Worm (Caenorhabditis elegans) whole organism, L4 larva: ENCODE measurements around the gene fubl-1.
A peak's percentile ranks its signal among the peaks of the same experiment; 100 is the strongest.

Experiments used
- F37D6.2 ChIP-seq: sonication (generic microtip); optimal IDR thresholded peaks from 2 replicates; lab custom pipeline; 2016; ENCODE audit warnings: mild to moderate bottlenecking, missing genetic modification characterization, missing compliant biosample characterization
- F44E2.7 ChIP-seq: fragments of 200-800 bp; sonication (Bioruptor generic); IDR thresholded peaks from 2 replicates; pipeline ENCODE4 v2.1.2; 2022; ENCODE audit warnings: missing genetic modification characterization, missing compliant biosample characterization
- T26A8.4 ChIP-seq: fragments of 200-800 bp; sonication (Bioruptor generic); IDR thresholded peaks from 2 replicates; pipeline ENCODE4 v1.3.6; 2022; ENCODE audit warnings: missing genetic modification characterization, missing compliant biosample characterization
- Y5F2A.4 ChIP-seq: fragments of 200-800 bp; sonication (Bioruptor generic); optimal IDR thresholded peaks from 2 replicates; lab custom pipeline; 2018; ENCODE audit warnings: mild to moderate bottlenecking, missing genetic modification characterization, missing compliant biosample characterization
- Y75B8A.6 ChIP-seq: fragments of 200-800 bp; sonication (Bioruptor generic); IDR thresholded peaks from 2 replicates; pipeline ENCODE4 v1.3.6; 2022; ENCODE audit warnings: missing genetic modification reagents, missing genetic modification characterization, missing compliant biosample characterization
- ZK546.5 ChIP-seq, 2 experiments: sonication (generic microtip); optimal IDR thresholded peaks; 2 replicates each; lab custom pipeline; 2017; ENCODE audit warnings: missing biosample characterization in 2 of 2, missing genetic modification characterization in 2 of 2
- ama-1 ChIP-seq: fragments of 150-350 bp; optimal IDR thresholded peaks from 2 replicates; lab custom pipeline; 2014; ENCODE audit warnings: inconsistent platforms, mixed read lengths
- attf-4 ChIP-seq: sonication (generic microtip); optimal IDR thresholded peaks from 3 replicates; lab custom pipeline; 2017; ENCODE audit warnings: missing biosample characterization, missing genetic modification characterization
- ceh-28 ChIP-seq: fragments of 150-350 bp; optimal IDR thresholded peaks from 2 replicates; lab custom pipeline; 2014; ENCODE audit warnings: missing biosample characterization, missing genetic modification reagents, missing genetic modification characterization
- ceh-44 ChIP-seq: fragments of 200-800 bp; sonication (Bioruptor generic); IDR thresholded peaks from 2 replicates; pipeline ENCODE4 v1.3.6; 2022; ENCODE audit warnings: missing genetic modification reagents, missing genetic modification characterization, missing compliant biosample characterization
- ceh-82 ChIP-seq: sonication (generic microtip); optimal IDR thresholded peaks from 2 replicates; lab custom pipeline; 2017; ENCODE audit warnings: missing biosample characterization, missing genetic modification characterization
- ces-1 ChIP-seq: fragments of 150-350 bp; sonication (generic microtip); optimal IDR thresholded peaks from 4 replicates; lab custom pipeline; 2014; ENCODE audit warnings: missing biosample characterization, missing genetic modification reagents, missing genetic modification characterization
- cey-2 ChIP-seq: sonication (generic microtip); optimal IDR thresholded peaks from 3 replicates; lab custom pipeline; 2017; ENCODE audit warnings: missing genetic modification characterization, mild to moderate bottlenecking, missing compliant biosample characterization, antibody characterized with exemption, borderline replicate concordance; ENCODE audit not compliant: insufficient read depth
- daf-12 ChIP-seq: fragments of 150-350 bp; optimal IDR thresholded peaks from 2 replicates; lab custom pipeline; 2014; ENCODE audit warnings: missing biosample characterization, missing genetic modification reagents, missing genetic modification characterization
- daf-16 ChIP-seq, 3 experiments: sonication (generic microtip); optimal IDR thresholded peaks; 2 replicates each; lab custom pipeline; 2016 to 2017; ENCODE audit warnings: missing genetic modification characterization in 3 of 3, missing genetic modification reagents in 3 of 3, mild to moderate bottlenecking in 2 of 3, missing compliant biosample characterization in 2 of 3, missing biosample characterization in 1 of 3, moderate library complexity in 1 of 3
- daf-19 ChIP-seq: fragments of 200-800 bp; sonication (Bioruptor generic); conservative IDR thresholded peaks from 2 replicates; pipeline ENCODE4 v1.3.6; 2022; ENCODE audit warnings: missing genetic modification characterization, missing compliant biosample characterization
- dmd-6 ChIP-seq: fragments of 200-800 bp; sonication (Bioruptor generic); IDR thresholded peaks from 2 replicates; pipeline ENCODE4 v1.3.6; 2022; ENCODE audit warnings: missing genetic modification reagents, missing genetic modification characterization, missing compliant biosample characterization
- dmd-8 ChIP-seq: fragments of 200-800 bp; sonication (Bioruptor generic); IDR thresholded peaks from 2 replicates; pipeline ENCODE4 v1.3.6; 2022; ENCODE audit warnings: missing genetic modification characterization, missing compliant biosample characterization
- dmd-9 ChIP-seq: fragments of 200-800 bp; sonication (Bioruptor generic); IDR thresholded peaks from 2 replicates; pipeline ENCODE4 v1.3.6; 2022; ENCODE audit warnings: missing genetic modification reagents, missing genetic modification characterization, missing compliant biosample characterization
- dpl-1 ChIP-seq: fragments of 150-350 bp; optimal IDR thresholded peaks from 2 replicates; lab custom pipeline; 2014; ENCODE audit warnings: missing biosample characterization, missing genetic modification reagents, missing genetic modification characterization
- duxl-1 ChIP-seq: sonication (generic microtip); optimal IDR thresholded peaks from 2 replicates; lab custom pipeline; 2016; ENCODE audit warnings: mild to moderate bottlenecking, missing genetic modification characterization, moderate library complexity, missing compliant biosample characterization; ENCODE audit not compliant: poor library complexity
- fos-1 ChIP-seq: fragments of 150-350 bp; optimal IDR thresholded peaks from 2 replicates; lab custom pipeline; 2014; ENCODE audit warnings: missing biosample characterization, missing genetic modification characterization
- gei-8 ChIP-seq: fragments of 200-800 bp; sonication (Bioruptor generic); optimal IDR thresholded peaks from 2 replicates; lab custom pipeline; 2018; ENCODE audit warnings: mild to moderate bottlenecking, missing genetic modification characterization, missing compliant biosample characterization
- lin-1 ChIP-seq: fragments of 200-800 bp; sonication (Bioruptor generic); IDR thresholded peaks from 2 replicates; pipeline ENCODE4 v1.3.6; 2022; ENCODE audit warnings: missing genetic modification reagents, missing genetic modification characterization, missing compliant biosample characterization
- lin-13 ChIP-seq: fragments of 150-350 bp; optimal IDR thresholded peaks from 2 replicates; lab custom pipeline; 2014; ENCODE audit warnings: missing biosample characterization, missing genetic modification reagents, missing genetic modification characterization
- lin-15B ChIP-seq: fragments of 150-350 bp; sonication (generic microtip); optimal IDR thresholded peaks from 3 replicates; lab custom pipeline; 2014; ENCODE audit warnings: missing biosample characterization, missing genetic modification characterization
- lin-39 ChIP-seq: fragments of 150-350 bp; optimal IDR thresholded peaks from 2 replicates; lab custom pipeline; 2014; ENCODE audit warnings: missing biosample characterization, missing genetic modification reagents, missing genetic modification characterization
- lir-3 ChIP-seq: sonication (generic microtip); optimal IDR thresholded peaks from 2 replicates; lab custom pipeline; 2016; ENCODE audit warnings: mild to moderate bottlenecking, missing genetic modification characterization, missing compliant biosample characterization
- mep-1 ChIP-seq: fragments of 150-350 bp; sonication (generic microtip); optimal IDR thresholded peaks from 3 replicates; lab custom pipeline; 2014; ENCODE audit warnings: missing biosample characterization, missing genetic modification characterization
- mes-2 ChIP-seq: sonication (generic microtip); optimal IDR thresholded peaks from 2 replicates; lab custom pipeline; 2016; ENCODE audit warnings: missing genotype, mild to moderate bottlenecking, missing genetic modification characterization, missing compliant biosample characterization; ENCODE audit not compliant: poor library complexity, severe bottlenecking
- mxl-3 ChIP-seq: fragments of 200-800 bp; sonication (Bioruptor generic); optimal IDR thresholded peaks from 2 replicates; lab custom pipeline; 2018; ENCODE audit warnings: mild to moderate bottlenecking, missing genetic modification characterization, missing compliant biosample characterization
- nhr-102 ChIP-seq: sonication (generic microtip); optimal IDR thresholded peaks from 2 replicates; lab custom pipeline; 2016; ENCODE audit warnings: mild to moderate bottlenecking, missing genetic modification characterization, moderate library complexity, missing compliant biosample characterization
- nhr-25 ChIP-seq: sonication (generic microtip); optimal IDR thresholded peaks from 2 replicates; lab custom pipeline; 2017; ENCODE audit warnings: missing genetic modification characterization, mild to moderate bottlenecking, missing compliant biosample characterization, antibody characterized with exemption, moderate library complexity, borderline replicate concordance; ENCODE audit not compliant: insufficient read depth
- nhr-41 ChIP-seq: fragments of 200-800 bp; sonication (Bioruptor generic); IDR thresholded peaks from 2 replicates; pipeline ENCODE4 v1.3.6; 2022; ENCODE audit warnings: missing genetic modification reagents, missing genetic modification characterization, missing compliant biosample characterization
- nhr-42 ChIP-seq: fragments of 200-800 bp; sonication (Bioruptor generic); IDR thresholded peaks from 2 replicates; pipeline ENCODE4 v1.3.6; 2022; ENCODE audit warnings: missing genetic modification characterization, missing compliant biosample characterization
- nhr-6 ChIP-seq: fragments of 150-350 bp; optimal IDR thresholded peaks from 2 replicates; lab custom pipeline; 2014; ENCODE audit warnings: missing biosample characterization, missing genetic modification characterization
- nhr-76 ChIP-seq: fragments of 150-350 bp; optimal IDR thresholded peaks from 2 replicates; lab custom pipeline; 2014; ENCODE audit warnings: missing biosample characterization, missing genetic modification characterization
- php-3 ChIP-seq: fragments of 200-800 bp; sonication (Bioruptor generic); IDR thresholded peaks from 2 replicates; pipeline ENCODE4 v1.3.6; 2022; ENCODE audit warnings: missing genetic modification reagents, missing genetic modification characterization, missing compliant biosample characterization
- rbr-2 ChIP-seq: sonication (generic microtip); optimal IDR thresholded peaks from 2 replicates; lab custom pipeline; 2016; ENCODE audit warnings: missing genotype, missing genetic modification characterization, missing compliant biosample characterization
- saeg-2 ChIP-seq: fragments of 200-800 bp; sonication (Bioruptor generic); IDR thresholded peaks from 2 replicates; pipeline ENCODE4 v1.3.6; 2022; ENCODE audit warnings: missing genetic modification reagents, missing genetic modification characterization, missing compliant biosample characterization
- set-16 ChIP-seq: fragments of 200-800 bp; sonication (Bioruptor generic); IDR thresholded peaks from 2 replicates; pipeline ENCODE4 v1.3.6; 2022; ENCODE audit warnings: missing genetic modification reagents, missing genetic modification characterization, missing compliant biosample characterization
- snpc-4 ChIP-seq: fragments of 150-350 bp; optimal IDR thresholded peaks from 2 replicates; lab custom pipeline; 2014; ENCODE audit warnings: missing biosample characterization, missing genetic modification characterization
- spr-1 ChIP-seq: sonication (generic microtip); optimal IDR thresholded peaks from 2 replicates; lab custom pipeline; 2016; ENCODE audit warnings: mild to moderate bottlenecking, missing genetic modification characterization, missing compliant biosample characterization
- tag-97 ChIP-seq: fragments of 200-800 bp; sonication (Bioruptor generic); IDR thresholded peaks from 2 replicates; pipeline ENCODE4 v1.3.6; 2022; ENCODE audit warnings: missing genetic modification characterization, missing compliant biosample characterization
- unc-130 ChIP-seq: sonication (generic microtip); optimal IDR thresholded peaks from 2 replicates; lab custom pipeline; 2016; ENCODE audit warnings: missing genetic modification reagents, missing genetic modification characterization, missing compliant biosample characterization
- unc-39 ChIP-seq: sonication (generic microtip); optimal IDR thresholded peaks from 2 replicates; lab custom pipeline; 2017; ENCODE audit warnings: missing biosample characterization, missing genetic modification characterization
- zfp-2 ChIP-seq: sonication (generic microtip); optimal IDR thresholded peaks from 2 replicates; lab custom pipeline; 2016; ENCODE audit warnings: mild to moderate bottlenecking, missing genetic modification characterization, missing compliant biosample characterization
- zfp-3 ChIP-seq: fragments of 200-800 bp; sonication (Bioruptor generic); conservative IDR thresholded peaks from 2 replicates; pipeline ENCODE4 v1.3.6; 2022; ENCODE audit warnings: missing genetic modification reagents, missing genetic modification characterization, missing compliant biosample characterization
- zip-2 ChIP-seq: fragments of 150-350 bp; optimal IDR thresholded peaks from 2 replicates; lab custom pipeline; 2014; ENCODE audit warnings: missing biosample characterization, missing genetic modification characterization
- ztf-11 ChIP-seq: fragments of 150-350 bp; optimal IDR thresholded peaks from 2 replicates; lab custom pipeline; 2014; ENCODE audit warnings: missing biosample characterization, missing genetic modification characterization
- ztf-7 ChIP-seq: fragments of 150-350 bp; optimal IDR thresholded peaks from 2 replicates; lab custom pipeline; 2014; ENCODE audit warnings: missing biosample characterization, missing genetic modification characterization

Gene fubl-1

ce11 chrV:10246443-10246885, 7.8 kb upstream of the fubl-1 start:
- TF ChIP-seq mes-2 (tag; lab: Kevin White, UChicago) (peak; percentile 57), duxl-1 (no peak), daf-12 (tag; lab: Kevin White, UChicago) (no peak), F37D6.2 (tag; lab: Kevin White, UChicago) (no peak), attf-4 (tag; lab: Kevin White, UChicago) (no peak), daf-16 (GFP tag; optimal IDR thresholded peaks at IDR 0.05; lab: Kevin White, UChicago) (peak in 1 of 2 experiments; percentile 52), daf-16 (tag; optimal IDR thresholded peaks at IDR 0.05; lab: Kevin White, UChicago) (peak; percentile 82), ceh-82 (tag; lab: Kevin White, UChicago) (no peak), set-16 (GFP tag; lab: Robert Waterston, UW) (no peak), Y5F2A.4 (GFP tag; lab: Kevin White, UChicago) (no peak), tag-97 (no peak), lin-15B (tag; lab: Kevin White, UChicago) (no peak), mep-1 (tag; lab: Kevin White, UChicago) (peak; percentile 57), daf-19 (GFP tag; lab: Robert Waterston, UW) (no peak), F44E2.7 (GFP tag; lab: Robert Waterston, UW) (no peak), saeg-2 (GFP tag; lab: Robert Waterston, UW) (no peak), php-3 (GFP tag; lab: Robert Waterston, UW) (no peak), Y75B8A.6 (no peak), dmd-8 (GFP tag; lab: Robert Waterston, UW) (no peak), ces-1 (no peak), snpc-4 (tag; lab: Kevin White, UChicago) (no peak), zfp-3 (GFP tag; lab: Robert Waterston, UW) (no peak), ceh-44 (no peak), lir-3 (no peak), spr-1 (tag; lab: Kevin White, UChicago) (no peak), ama-1 (lab: Kevin White, UChicago) (no peak), rbr-2 (peak; percentile 53), lin-13 (GFP tag; lab: Kevin White, UChicago) (no peak), unc-130 (GFP tag; lab: Kevin White, UChicago) (peak; percentile 42), nhr-6 (no peak), gei-8 (GFP tag; lab: Kevin White, UChicago) (no peak), zip-2 (tag; lab: Kevin White, UChicago) (no peak), zfp-2 (tag; lab: Kevin White, UChicago) (no peak), ZK546.5 (tag; optimal IDR thresholded peaks at IDR 0.05; lab: Kevin White, UChicago) (no peak), fos-1 (tag; lab: Kevin White, UChicago) (no peak), unc-39 (tag; lab: Kevin White, UChicago) (no peak), nhr-76 (tag; lab: Kevin White, UChicago) (no peak), dmd-6 (peak; percentile 33; the same call in 1 of the 2 replicates), dmd-9 (GFP tag; lab: Robert Waterston, UW) (no peak), nhr-42 (GFP tag; lab: Robert Waterston, UW) (no peak), ceh-28 (tag; lab: Kevin White, UChicago) (no peak), dpl-1 (peak; percentile 17), lin-39 (no peak), ztf-7 (no peak), cey-2 (tag; lab: Kevin White, UChicago) (no peak), T26A8.4 (GFP tag; lab: Robert Waterston, UW) (no peak), nhr-25 (tag; lab: Kevin White, UChicago) (no peak), nhr-41 (GFP tag; lab: Robert Waterston, UW) (no peak), ztf-11 (tag; lab: Kevin White, UChicago) (no peak), mxl-3 (peak; percentile 20), lin-1 (no peak), nhr-102 (tag; lab: Kevin White, UChicago) (no peak)
